Worm (Caenorhabditis elegans) whole organism, L4 larva: Measurements from ENCODE around the gene dhc-3.

Experiments used
- ceh-28 ChIP-seq: fragments of 150-350 bp; optimal IDR thresholded peaks from 2 replicates; lab custom pipeline; 2014; ENCODE audit warnings: missing biosample characterization, missing genetic modification reagents, missing genetic modification characterization
- lin-1 ChIP-seq: fragments of 200-800 bp; sonication (Bioruptor generic); IDR thresholded peaks from 2 replicates; pipeline ENCODE4 v1.3.6; 2022; ENCODE audit warnings: missing genetic modification reagents, missing genetic modification characterization, missing compliant biosample characterization
- lin-15B ChIP-seq: fragments of 150-350 bp; sonication (generic microtip); optimal IDR thresholded peaks from 3 replicates; lab custom pipeline; 2014; ENCODE audit warnings: missing biosample characterization, missing genetic modification characterization
- lsy-2 ChIP-seq, 2 experiments: fragments of 150-350 bp in 1 of 2; sonication (generic microtip) in 1 of 2; optimal IDR thresholded peaks; 2 replicates each; lab custom pipeline; 2014 to 2017; ENCODE audit warnings: missing biosample characterization in 2 of 2, missing genetic modification characterization in 2 of 2
- nhr-11 ChIP-seq: fragments of 150-350 bp; optimal IDR thresholded peaks from 2 replicates; lab custom pipeline; 2014; ENCODE audit warnings: missing biosample characterization, missing genetic modification characterization
- nhr-6 ChIP-seq: fragments of 150-350 bp; optimal IDR thresholded peaks from 2 replicates; lab custom pipeline; 2014; ENCODE audit warnings: missing biosample characterization, missing genetic modification characterization

DNA sequence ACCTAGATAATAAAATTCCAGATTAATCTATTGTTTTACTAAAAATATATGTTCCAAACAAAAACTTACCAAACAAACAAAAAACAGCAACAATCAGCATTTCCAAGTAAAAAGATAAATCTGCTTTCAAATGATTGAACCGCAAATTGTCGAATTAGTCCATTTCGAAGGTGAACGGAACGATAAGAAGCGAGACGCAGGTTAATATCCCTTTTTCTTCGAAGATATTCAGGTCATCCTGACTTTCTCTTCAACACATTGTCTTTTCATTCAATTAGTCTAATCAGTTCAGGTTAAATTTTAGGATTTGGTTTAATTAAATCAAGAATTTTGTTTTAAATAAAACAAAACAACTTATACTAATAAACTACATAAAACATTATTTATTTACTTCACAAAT, 5.4 kb upstream of the dhc-3 start, which contains the start of gene B0365.9:
- TF ChIP-seq lin-1: no peak
- no peak for TF ChIP-seq nhr-11
- TF ChIP-seq lin-15B (tag; lab: Kevin White, UChicago): no peak
- no peak for TF ChIP-seq lsy-2 (tag; optimal IDR thresholded peaks at IDR 0.05; lab: Kevin White, UChicago)
- TF ChIP-seq nhr-6 (tag; lab: Kevin White, UChicago): no peak
- TF ChIP-seq ceh-28: no peak
